Fruit fly (Drosophila melanogaster) whole organism, wandering third instar larva: ENCODE results near the gene Hs3st-B.

ENCODE experiments used
- Abd-B ChIP-seq: fragments of >200 bp; optimal IDR thresholded peaks from 2 replicates; lab custom pipeline; 2017; ENCODE audit warnings: missing biosample characterization, missing genetic modification characterization
- CG32264 ChIP-seq: fragments of 200-800 bp; sonication (Bioruptor generic); optimal IDR thresholded peaks from 2 replicates; lab custom pipeline; 2016; ENCODE audit warnings: missing biosample characterization, missing genetic modification characterization
- CG9705 ChIP-seq: fragments of 200-800 bp; sonication (Bioruptor generic); optimal IDR thresholded peaks from 2 replicates; lab custom pipeline; 2018; ENCODE audit warnings: missing biosample characterization, mild to moderate bottlenecking, missing genetic modification characterization
- CrebA ChIP-seq: fragments of 200-800 bp; sonication (Bioruptor generic); optimal IDR thresholded peaks from 2 replicates; lab custom pipeline; 2016; ENCODE audit warnings: missing biosample characterization, mild to moderate bottlenecking, missing genetic modification characterization, borderline replicate concordance
- Dfd ChIP-seq: fragments of >200 bp; optimal IDR thresholded peaks from 2 replicates; lab custom pipeline; 2017; ENCODE audit warnings: missing biosample characterization, missing genetic modification characterization
- Dif ChIP-seq: fragments of 200-275, 200-300 bp; sonication (Bioruptor generic); optimal IDR thresholded peaks from 2 replicates; lab custom pipeline; 2018; ENCODE audit warnings: missing biosample characterization, missing genetic modification characterization; ENCODE audit not compliant: partially characterized antibody
- GATAd ChIP-seq: sonication (Bioruptor generic); optimal IDR thresholded peaks from 2 replicates; lab custom pipeline; 2016; ENCODE audit warnings: missing biosample characterization, missing genetic modification characterization
- HLH106 ChIP-seq: fragments of 200-800 bp; optimal IDR thresholded peaks from 3 replicates; lab custom pipeline; 2019; ENCODE audit warnings: missing biosample characterization, mild to moderate bottlenecking, missing genetic modification characterization, moderate library complexity
- Hnf4 ChIP-seq: fragments of 200-800 bp; sonication (Bioruptor generic); optimal IDR thresholded peaks from 2 replicates; lab custom pipeline; 2016; ENCODE audit warnings: missing biosample characterization, mild to moderate bottlenecking, missing genetic modification characterization
- Hr78 ChIP-seq: fragments of >200 bp; optimal IDR thresholded peaks from 2 replicates; lab custom pipeline; 2017; ENCODE audit warnings: missing biosample characterization, missing genetic modification characterization
- Hr83 ChIP-seq: fragments of 200-300 bp; sonication (Bioruptor generic); optimal IDR thresholded peaks from 2 replicates; lab custom pipeline; 2016; ENCODE audit warnings: missing biosample characterization, mild to moderate bottlenecking, missing genetic modification characterization, moderate library complexity; ENCODE audit not compliant: poor library complexity, severe bottlenecking
- Jra ChIP-seq: sonication (Bioruptor generic); optimal IDR thresholded peaks from 2 replicates; lab custom pipeline; 2016; ENCODE audit warnings: missing biosample characterization, missing genetic modification characterization
- Mio ChIP-seq: sonication (Bioruptor generic); optimal IDR thresholded peaks from 2 replicates; lab custom pipeline; 2016; ENCODE audit warnings: missing biosample characterization, missing genetic modification characterization
- Myc ChIP-seq: fragments of >200 bp; optimal IDR thresholded peaks from 2 replicates; lab custom pipeline; 2017
- N ChIP-seq: fragments of >200 bp; optimal IDR thresholded peaks from 2 replicates; lab custom pipeline; 2018; ENCODE audit warnings: missing biosample characterization, missing external identifiers, missing genetic modification characterization
- OdsH ChIP-seq: fragments of 200-800 bp; sonication (Bioruptor generic); optimal IDR thresholded peaks from 2 replicates; lab custom pipeline; 2016; ENCODE audit warnings: missing biosample characterization, mild to moderate bottlenecking, missing genetic modification characterization
- Rel ChIP-seq, 2 experiments: fragments of 200-800 bp; sonication (Bioruptor generic) in 1 of 2; optimal IDR thresholded peaks; 2 replicates in 1 of 2; 3 replicates in 1 of 2; lab custom pipeline; 2016 to 2019; ENCODE audit warnings: mild to moderate bottlenecking in 2 of 2, missing biosample characterization in 2 of 2, missing genetic modification characterization in 2 of 2, moderate library complexity in 1 of 2
- Sp1 ChIP-seq: fragments of 200-800 bp; sonication (Bioruptor generic); optimal IDR thresholded peaks from 3 replicates; lab custom pipeline; 2019; ENCODE audit warnings: missing biosample characterization, mild to moderate bottlenecking, missing genetic modification characterization, moderate library complexity
- Vsx2 ChIP-seq: fragments of 200-300, 225-300 bp; sonication (Bioruptor generic); optimal IDR thresholded peaks from 2 replicates; lab custom pipeline; 2018; ENCODE audit warnings: missing biosample characterization, missing genetic modification characterization; ENCODE audit not compliant: partially characterized antibody
- br ChIP-seq: fragments of 200-800 bp; sonication (Bioruptor generic); optimal IDR thresholded peaks from 2 replicates; lab custom pipeline; 2016; ENCODE audit warnings: missing biosample characterization, missing genetic modification characterization
- brk ChIP-seq: fragments of 200-800 bp; sonication (Bioruptor generic); optimal IDR thresholded peaks from 2 replicates; lab custom pipeline; 2016; ENCODE audit warnings: missing biosample characterization, mild to moderate bottlenecking, missing genetic modification characterization
- dl ChIP-seq, 2 experiments: fragments of 175-275, 200-275 bp in 1 of 2; fragments of 200-275 bp in 1 of 2; sonication (Bioruptor generic); optimal IDR thresholded peaks; lab custom pipeline; 2018; ENCODE audit warnings: mild to moderate bottlenecking in 2 of 2, missing biosample characterization in 2 of 2, missing genetic modification characterization in 2 of 2, moderate library complexity in 2 of 2; ENCODE audit not compliant: partially characterized antibody in 2 of 2, insufficient read depth in 1 of 2
- dmrt93B ChIP-seq: fragments of 200-800 bp; sonication (Bioruptor generic); optimal IDR thresholded peaks from 2 replicates; lab custom pipeline; 2018; ENCODE audit warnings: missing biosample characterization, mild to moderate bottlenecking, missing genetic modification characterization
- dsf ChIP-seq: sonication (Bioruptor generic); optimal IDR thresholded peaks from 2 replicates; lab custom pipeline; 2016; ENCODE audit warnings: missing biosample characterization, missing genetic modification characterization, borderline replicate concordance
- ey ChIP-seq: fragments of 200-800 bp; sonication (Bioruptor generic); optimal IDR thresholded peaks from 2 replicates; lab custom pipeline; 2016; ENCODE audit warnings: missing biosample characterization, missing genetic modification characterization
- foxo ChIP-seq, 2 experiments: fragments of 200-800 bp; sonication (Bioruptor generic); optimal IDR thresholded peaks; 2 replicates in 1 of 2; 3 replicates in 1 of 2; lab custom pipeline; 2016 to 2017; ENCODE audit warnings: missing biosample characterization in 2 of 2, missing genetic modification characterization in 2 of 2
- fru ChIP-seq: fragments of 200-800 bp; sonication (Bioruptor generic); optimal IDR thresholded peaks from 3 replicates; lab custom pipeline; 2016; ENCODE audit warnings: missing biosample characterization, mild to moderate bottlenecking, missing genetic modification characterization
- h ChIP-seq: fragments of 200-800 bp; sonication (Bioruptor generic); optimal IDR thresholded peaks from 3 replicates; lab custom pipeline; 2016; ENCODE audit warnings: missing biosample characterization, mild to moderate bottlenecking, missing genetic modification characterization
- jim ChIP-seq: fragments of 175-275, 200-325 bp; sonication (Bioruptor generic); optimal IDR thresholded peaks from 2 replicates; lab custom pipeline; 2016; ENCODE audit warnings: missing biosample characterization, mild to moderate bottlenecking, missing genetic modification characterization
- lola ChIP-seq: fragments of >200 bp; optimal IDR thresholded peaks from 2 replicates; lab custom pipeline; 2017; ENCODE audit warnings: missing biosample characterization, missing genetic modification characterization
- pan ChIP-seq: fragments of >200 bp; optimal IDR thresholded peaks from 2 replicates; lab custom pipeline; 2017
- psq ChIP-seq: fragments of 200-800 bp; sonication (Bioruptor generic); optimal IDR thresholded peaks from 3 replicates; lab custom pipeline; 2017; ENCODE audit warnings: missing biosample characterization, mild to moderate bottlenecking, missing genetic modification characterization, moderate library complexity
- rgr ChIP-seq: fragments of 200-800 bp; sonication (Bioruptor generic); optimal IDR thresholded peaks from 3 replicates; lab custom pipeline; 2016; ENCODE audit warnings: missing biosample characterization, mild to moderate bottlenecking, missing genetic modification characterization
- sage ChIP-seq: fragments of 200-800 bp; sonication (Bioruptor generic); optimal IDR thresholded peaks from 2 replicates; lab custom pipeline; 2016; ENCODE audit warnings: missing biosample characterization, mild to moderate bottlenecking, missing genetic modification characterization
- sv ChIP-seq: fragments of 200-800 bp; sonication (Bioruptor generic); optimal IDR thresholded peaks from 3 replicates; lab custom pipeline; 2016; ENCODE audit warnings: missing biosample characterization, missing genetic modification characterization
- tai ChIP-seq: sonication (Bioruptor generic); optimal IDR thresholded peaks from 2 replicates; lab custom pipeline; 2016; ENCODE audit warnings: missing biosample characterization, missing genetic modification characterization
- usp ChIP-seq: fragments of >200 bp; optimal IDR thresholded peaks from 2 replicates; lab custom pipeline; 2017; ENCODE audit warnings: missing biosample characterization, missing genetic modification characterization
- woc ChIP-seq: sonication (Bioruptor generic); optimal IDR thresholded peaks from 2 replicates; lab custom pipeline; 2016; ENCODE audit warnings: missing biosample characterization, mild to moderate bottlenecking, missing genetic modification characterization

The Hs3st-B gene

DNA sequence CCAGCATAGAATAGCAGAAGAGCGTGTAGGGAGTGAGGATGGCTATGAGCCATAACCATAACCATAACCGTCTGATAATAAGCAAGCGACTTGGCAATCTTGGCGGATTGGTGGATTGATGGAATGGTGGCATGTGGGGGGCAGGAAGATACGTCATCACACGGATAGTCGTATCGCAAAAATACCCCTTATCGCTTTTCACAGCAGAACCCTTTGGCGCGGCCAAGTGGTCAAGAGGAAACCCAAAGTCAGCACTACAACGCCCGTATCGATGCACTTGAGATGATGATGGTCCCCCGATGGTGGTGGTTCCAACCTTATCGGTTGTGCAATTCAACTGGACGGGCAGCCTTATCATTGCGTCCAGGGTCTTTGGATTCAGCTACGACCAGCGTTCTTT lies 37.0 kb downstream of the Hs3st-B start:
- TF ChIP-seq Rel (GFP tag; optimal IDR thresholded peaks at IDR 0.05; lab: Kevin White, UChicago) (no peak), Rel (tag; optimal IDR thresholded peaks at IDR 0.05; lab: Kevin White, UChicago) (peak; percentile 58), Hr78 (GFP tag; lab: Kevin White, UChicago) (no peak)
- TF ChIP-seq, all 38 proteins: peak for 1

DNA sequence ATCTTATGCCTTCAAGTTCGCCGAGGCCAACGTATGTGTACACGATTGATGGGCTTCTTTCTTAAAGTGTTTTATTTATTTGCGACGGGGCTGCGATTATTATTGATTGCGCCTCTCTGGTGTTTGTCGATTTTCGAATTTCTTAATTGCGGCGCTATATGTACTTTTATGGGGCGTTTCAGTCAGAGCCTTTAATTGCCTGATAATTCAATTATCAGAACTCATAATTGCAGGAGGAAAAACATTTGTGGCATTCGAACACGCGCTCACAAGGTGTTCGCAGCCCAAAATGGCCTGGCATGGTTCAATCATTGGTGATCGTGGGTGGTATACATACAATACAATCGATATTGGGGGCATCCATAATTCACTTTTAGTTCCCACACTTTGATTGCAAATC lies 37.8 kb downstream of the Hs3st-B start:
- no peak for TF ChIP-seq HLH106
- TF ChIP-seq Rel (GFP tag; optimal IDR thresholded peaks at IDR 0.05; lab: Kevin White, UChicago): no peak
- TF ChIP-seq Rel (tag; optimal IDR thresholded peaks at IDR 0.05; lab: Kevin White, UChicago): peak; percentile 37

DNA sequence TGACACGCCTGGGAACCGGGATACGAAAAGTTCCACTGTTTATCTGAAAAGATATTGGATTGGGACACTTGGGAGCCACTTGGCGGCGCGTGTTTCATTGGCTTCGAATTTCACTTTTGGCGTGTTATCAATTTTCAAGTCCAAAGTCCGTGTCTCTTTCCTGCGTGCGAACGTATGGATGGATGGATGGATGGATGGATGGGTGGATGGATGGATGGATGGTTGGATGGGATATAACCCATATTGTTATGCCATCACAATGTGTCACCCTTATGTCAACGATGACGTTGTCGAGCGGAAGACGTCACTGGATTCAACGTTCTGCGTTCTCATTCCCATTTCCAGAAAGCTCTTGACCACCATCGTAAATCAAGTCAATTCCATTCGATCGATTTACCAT lies 39.3 kb downstream of the Hs3st-B start:
- no peak for TF ChIP-seq CG32264 (GFP tag; lab: Kevin White, UChicago)
- TF ChIP-seq Mio: no peak
- TF ChIP-seq Myc (lab: Kevin White, UChicago): no peak
- TF ChIP-seq br (GFP tag; lab: Kevin White, UChicago): no peak
- no peak for TF ChIP-seq CG9705 (GFP tag; lab: Kevin White, UChicago)
- no peak for TF ChIP-seq ey (GFP tag; lab: Kevin White, UChicago)
- no peak for TF ChIP-seq fru (GFP tag; lab: Kevin White, UChicago)
- TF ChIP-seq usp (GFP tag; lab: Kevin White, UChicago): no peak
- no peak for TF ChIP-seq GATAd
- no peak for TF ChIP-seq Abd-B (GFP tag; lab: Kevin White, UChicago)
- TF ChIP-seq brk (GFP tag; lab: Kevin White, UChicago): no peak
- no peak for TF ChIP-seq sv (GFP tag; lab: Kevin White, UChicago)

DNA sequence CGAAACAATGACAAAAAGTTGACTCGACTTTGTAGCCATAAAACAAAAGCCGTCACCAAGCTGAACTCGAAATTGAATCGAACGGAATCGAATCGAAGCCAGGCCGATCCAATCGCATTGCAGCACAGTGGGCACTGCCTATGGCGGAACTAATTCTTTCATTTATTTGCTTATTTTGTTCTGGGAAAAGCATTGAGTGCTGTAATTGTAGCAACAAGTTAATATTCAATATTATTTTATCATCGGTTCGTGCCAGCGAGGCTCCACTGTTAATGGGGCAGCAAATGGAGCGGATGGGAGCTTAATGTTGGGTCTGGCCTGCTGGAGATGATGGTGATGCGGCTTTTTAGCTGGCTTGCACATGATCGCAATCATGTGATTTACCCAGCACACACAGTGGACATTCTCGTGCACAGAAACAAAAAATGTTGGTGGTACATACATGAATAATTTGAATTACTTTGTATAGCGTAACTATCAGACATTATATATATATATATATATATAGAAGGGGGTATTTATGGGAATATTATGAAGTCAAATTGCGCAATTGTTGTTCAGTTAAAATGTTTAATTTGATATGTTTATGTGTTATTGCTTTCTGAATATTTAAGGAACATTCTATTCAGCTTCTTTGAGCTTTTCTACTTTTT lies 41.0 kb downstream of the Hs3st-B start:
- no peak for TF ChIP-seq Abd-B (GFP tag; lab: Kevin White, UChicago)
- no peak for TF ChIP-seq N (GFP tag; lab: Kevin White, UChicago)
- TF ChIP-seq HLH106: peak; percentile 98
- peak; percentile 92 for TF ChIP-seq psq (GFP tag; lab: Kevin White, UChicago)
- peak; percentile 97 for TF ChIP-seq CG9705 (GFP tag; lab: Kevin White, UChicago)
- no peak for TF ChIP-seq Myc (lab: Kevin White, UChicago)
- peak; percentile 92 for TF ChIP-seq brk (GFP tag; lab: Kevin White, UChicago)
- TF ChIP-seq Hr83: peak; percentile 95
- no peak for TF ChIP-seq usp (GFP tag; lab: Kevin White, UChicago)
- peak; percentile 99 for TF ChIP-seq Hnf4 (GFP tag; lab: Kevin White, UChicago)
- peak; percentile 95 for TF ChIP-seq Jra
- no peak for TF ChIP-seq Dif (GFP tag; lab: Kevin White, UChicago)
- TF ChIP-seq fru (GFP tag; lab: Kevin White, UChicago): peak; percentile 98
- TF ChIP-seq Vsx2 (GFP tag; lab: Kevin White, UChicago): no peak
- peak; percentile 82 for TF ChIP-seq CrebA (GFP tag; lab: Kevin White, UChicago)
- TF ChIP-seq lola (GFP tag; lab: Kevin White, UChicago): no peak
- TF ChIP-seq CG32264 (GFP tag; lab: Kevin White, UChicago): peak; percentile 97
- TF ChIP-seq h (GFP tag; lab: Kevin White, UChicago): peak; percentile 98
- TF ChIP-seq tai: peak; percentile 97
- TF ChIP-seq ey (GFP tag; lab: Kevin White, UChicago): peak; percentile 98
- peak; percentile 90 for TF ChIP-seq jim (GFP tag; lab: Kevin White, UChicago)
- no peak for TF ChIP-seq Dfd (GFP tag; lab: Kevin White, UChicago)
- TF ChIP-seq rgr (GFP tag; lab: Kevin White, UChicago): peak; percentile 97
- TF ChIP-seq Hr78 (GFP tag; lab: Kevin White, UChicago): no peak
- peak; percentile 96 for TF ChIP-seq dmrt93B (GFP tag; lab: Kevin White, UChicago)
- TF ChIP-seq Sp1 (GFP tag; lab: Kevin White, UChicago): peak; percentile 96
- TF ChIP-seq OdsH (GFP tag; lab: Kevin White, UChicago): peak; percentile 94
- TF ChIP-seq sv (GFP tag; lab: Kevin White, UChicago): peak; percentile 80
- TF ChIP-seq woc (GFP tag; lab: Kevin White, UChicago): peak; percentile 98
- TF ChIP-seq foxo (GFP tag; optimal IDR thresholded peaks at IDR 0.05; lab: Kevin White, UChicago): peak; percentile 92 to 98
- TF ChIP-seq Mio: peak; percentile 78
- peak; percentile 93 for TF ChIP-seq GATAd
- TF ChIP-seq Rel (GFP tag; optimal IDR thresholded peaks at IDR 0.05; lab: Kevin White, UChicago): peak; percentile 92
- TF ChIP-seq Rel (tag; optimal IDR thresholded peaks at IDR 0.05; lab: Kevin White, UChicago): peak; percentile 91
- no peak for TF ChIP-seq pan (lab: Kevin White, UChicago)
- TF ChIP-seq br (GFP tag; lab: Kevin White, UChicago): peak; percentile 98
- TF ChIP-seq dl (GFP tag; optimal IDR thresholded peaks at IDR 0.05; lab: Kevin White, UChicago; ENCODE audit: insufficient read depth in 1 of 2, partially characterized antibody in 2 of 2): no peak
- peak; percentile 97 for TF ChIP-seq sage (GFP tag; lab: Kevin White, UChicago)
- peak; percentile 87 for TF ChIP-seq dsf (GFP tag; lab: Kevin White, UChicago)
